Worm (Caenorhabditis elegans): ENCODE measurements around the gene C07G2.5.
A peak's percentile ranks its signal among the peaks of the same experiment; 100 is the strongest.

C07G2.5 gene

ce11 chrIII:4468812-4469211, 30.0 kb downstream of the C07G2.5 start, which contains the start of gene mstr-2:
Gene mstr-2, plus strand, starts transcription at chrIII:4469112.
- TF ChIP-seq elt-4 (tag; optimal IDR thresholded peaks at IDR 0.05), result no peak
- TF ChIP-seq unc-3 (GFP tag; conservative IDR thresholded peaks at IDR 0.05), result no peak
- no peak for TF ChIP-seq unc-3 (tag; optimal IDR thresholded peaks at IDR 0.05)
- TF ChIP-seq ttx-3 (tag; optimal IDR thresholded peaks at IDR 0.05), result no peak
- no peak for TF ChIP-seq ama-1 (optimal IDR thresholded peaks at IDR 0.05)
- TF ChIP-seq nfya-1 (tag; optimal IDR thresholded peaks at IDR 0.05), result no peak
- no peak for TF ChIP-seq lin-11 (tag; optimal IDR thresholded peaks at IDR 0.05)
- TF ChIP-seq C38D4.7 (GFP tag; optimal IDR thresholded peaks at IDR 0.05), result no peak
- no peak for TF ChIP-seq fkh-10 (GFP tag; optimal IDR thresholded peaks at IDR 0.05)
- no peak for TF ChIP-seq ceh-19 (GFP tag; optimal IDR thresholded peaks at IDR 0.05)

ce11 chrIII:4468390-4468789, 30.4 kb downstream of the C07G2.5 start:
- TF ChIP-seq unc-42 (tag; optimal IDR thresholded peaks at IDR 0.05) (no peak), elt-2 (tag; optimal IDR thresholded peaks at IDR 0.05) (peak; percentile 52)

DNA sequence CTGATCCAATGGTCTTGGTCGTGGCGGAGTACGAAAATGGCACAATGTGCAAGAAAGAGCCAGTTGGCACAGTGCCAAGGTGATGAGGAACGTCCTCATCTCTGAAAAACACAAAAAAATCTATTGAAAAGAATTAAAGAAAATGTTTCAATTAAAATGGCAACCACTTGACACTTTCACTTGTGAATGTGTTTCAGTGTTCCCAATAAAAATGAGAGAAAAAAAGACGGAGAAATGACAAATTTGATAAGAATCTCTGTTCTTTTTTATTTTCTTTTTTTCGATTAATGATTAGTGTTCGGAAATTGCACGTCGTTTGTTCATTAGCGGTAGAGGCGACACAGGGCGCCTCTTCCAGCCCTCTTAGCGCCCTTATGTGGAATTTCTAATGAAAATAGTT, 31.6 kb downstream of the C07G2.5 start, which contains the start of gene ndg-4:
TSS of gene ndg-4 (minus strand) at position 101 of the 400 bp plus-strand sequence.
- no peak for TF ChIP-seq sdc-2 (tag; optimal IDR thresholded peaks at IDR 0.05)

DNA sequence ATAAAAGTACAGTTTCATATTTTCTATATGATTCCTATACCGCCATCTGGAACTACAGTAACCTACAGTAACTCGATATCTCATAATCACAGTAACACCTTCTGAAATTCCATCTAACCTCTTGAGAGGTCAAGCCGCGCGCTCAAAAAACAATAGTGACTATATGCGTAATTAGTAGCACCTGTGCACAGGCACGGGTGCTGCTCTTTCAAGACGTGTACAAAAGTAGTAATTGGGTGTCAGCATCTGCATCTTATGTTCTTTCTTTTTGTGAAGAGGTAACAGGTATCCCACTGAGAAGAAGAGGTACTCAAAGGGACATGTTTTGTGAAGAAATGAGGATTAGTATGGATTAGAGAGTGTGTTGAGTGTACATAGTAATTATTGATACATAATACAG, 37.5 kb downstream of the C07G2.5 start:
- TF ChIP-seq ceh-31 (tag; optimal IDR thresholded peaks at IDR 0.05) (no peak), ama-1 (optimal IDR thresholded peaks at IDR 0.05) (no peak), T23F11.4 (GFP tag; optimal IDR thresholded peaks at IDR 0.05) (no peak), ref-2 (tag; optimal IDR thresholded peaks at IDR 0.05) (peak; percentile 73)

DNA sequence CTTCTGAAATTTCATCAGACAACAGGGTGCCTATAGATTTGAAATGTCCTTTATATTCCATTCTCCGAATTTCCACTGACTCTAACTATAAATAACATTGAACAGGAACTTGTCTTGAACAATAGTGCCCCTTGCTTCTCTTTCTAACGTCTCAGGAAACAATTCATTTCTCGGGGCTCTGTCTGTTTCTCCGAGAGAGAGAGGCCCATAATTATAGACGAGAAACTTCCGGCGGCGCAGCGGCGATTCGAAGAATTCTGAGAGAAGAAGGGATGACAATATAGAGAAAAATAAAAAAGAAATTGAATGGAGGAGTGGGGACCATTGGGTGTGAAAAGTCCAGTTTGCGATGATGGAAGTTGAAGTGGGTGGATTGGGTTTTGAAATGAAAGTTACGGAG, 38.6 kb downstream of the C07G2.5 start:
- TF ChIP-seq F13H6.1 (tag; optimal IDR thresholded peaks at IDR 0.05), result no peak
- no peak for TF ChIP-seq ceh-9 (tag; optimal IDR thresholded peaks at IDR 0.05)
- no peak for TF ChIP-seq ceh-18 (tag; optimal IDR thresholded peaks at IDR 0.05)
- TF ChIP-seq pqm-1 (tag; optimal IDR thresholded peaks at IDR 0.05), result no peak
- no peak for TF ChIP-seq ceh-45 (GFP tag; IDR thresholded peaks at IDR 0.05)

DNA sequence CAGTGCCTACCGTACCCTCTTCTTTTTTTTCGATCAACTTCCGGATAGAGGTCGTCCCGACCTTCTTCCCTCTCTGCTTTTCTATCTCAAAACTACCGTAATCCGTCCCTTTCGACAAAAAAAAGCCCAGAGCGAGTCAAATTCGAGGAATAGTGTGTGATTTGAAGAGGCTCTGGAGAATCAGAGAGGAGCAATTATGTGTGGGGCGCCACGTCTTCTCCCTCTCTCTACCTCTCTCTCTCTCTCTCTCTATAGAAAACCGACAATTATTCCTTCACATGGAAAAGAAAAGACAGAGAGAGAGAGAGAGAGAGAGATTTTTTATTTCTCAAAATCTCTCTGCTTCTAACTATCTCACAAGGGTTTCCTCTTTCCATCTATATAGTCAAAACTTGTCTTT, 42.3 kb downstream of the C07G2.5 start:
- TF ChIP-seq F13H6.1 (tag; optimal IDR thresholded peaks at IDR 0.05) (peak; percentile 14), ama-1 (optimal IDR thresholded peaks at IDR 0.05) (no peak), nfya-1 (tag; optimal IDR thresholded peaks at IDR 0.05) (peak; percentile 16), fax-1 (tag; optimal IDR thresholded peaks at IDR 0.05) (no peak), che-1 (tag; optimal IDR thresholded peaks at IDR 0.05) (no peak), gmeb-2 (tag; optimal IDR thresholded peaks at IDR 0.05) (no peak), ztf-16 (tag; optimal IDR thresholded peaks at IDR 0.05) (no peak), pat-9 (tag; optimal IDR thresholded peaks at IDR 0.05) (no peak), ceh-9 (tag; optimal IDR thresholded peaks at IDR 0.05) (no peak), unc-86 (tag; optimal IDR thresholded peaks at IDR 0.05) (no peak), ref-2 (tag; optimal IDR thresholded peaks at IDR 0.05) (peak; percentile 20)

ce11 chrIII:4454919-4455318, 43.9 kb downstream of the C07G2.5 start:
- TF ChIP-seq ref-2 (tag; optimal IDR thresholded peaks at IDR 0.05) (peak; percentile 50), ceh-9 (tag; optimal IDR thresholded peaks at IDR 0.05) (no peak)

ce11 chrIII:4453768-4454167, 45.1 kb downstream of the C07G2.5 start:
- TF ChIP-seq lim-6 (tag; optimal IDR thresholded peaks at IDR 0.05), result no peak
- TF ChIP-seq ets-4 (tag; optimal IDR thresholded peaks at IDR 0.05), result no peak
- no peak for TF ChIP-seq pax-1 (tag; optimal IDR thresholded peaks at IDR 0.05)
- no peak for TF ChIP-seq ceh-14 (tag; optimal IDR thresholded peaks at IDR 0.05)
- no peak for TF ChIP-seq ceh-48 (tag; optimal IDR thresholded peaks at IDR 0.05)
- no peak for TF ChIP-seq gmeb-2 (tag; optimal IDR thresholded peaks at IDR 0.05)
- TF ChIP-seq pha-2 (tag; optimal IDR thresholded peaks at IDR 0.05), result no peak
- no peak for TF ChIP-seq che-1 (tag; optimal IDR thresholded peaks at IDR 0.05)
- no peak for TF ChIP-seq ceh-18 (tag; optimal IDR thresholded peaks at IDR 0.05)
- TF ChIP-seq dmd-4 (tag; optimal IDR thresholded peaks at IDR 0.05; ENCODE audit: borderline replicate concordance), result no peak
- no peak for TF ChIP-seq pros-1 (tag; optimal IDR thresholded peaks at IDR 0.05)
- TF ChIP-seq ahr-1 (tag; optimal IDR thresholded peaks at IDR 0.05), result no peak
- TF ChIP-seq tbx-2 (tag; optimal IDR thresholded peaks at IDR 0.05), result no peak
- no peak for TF ChIP-seq hlh-30 (tag; optimal IDR thresholded peaks at IDR 0.05; ENCODE audit: insufficient read depth)
- TF ChIP-seq ceh-30 (tag; optimal IDR thresholded peaks at IDR 0.05), result no peak
- TF ChIP-seq ztf-16 (tag; optimal IDR thresholded peaks at IDR 0.05), result no peak
- no peak for TF ChIP-seq nhr-11 (tag; optimal IDR thresholded peaks at IDR 0.05)
- no peak for TF ChIP-seq fax-1 (tag; optimal IDR thresholded peaks at IDR 0.05)

Measured in whole organism, late embryonic.